Worm (Caenorhabditis elegans) whole organism, L1 larva: Measurements from ENCODE around the gene C49F5.8.

ENCODE experiments used
- aly-2 ChIP-seq: fragments of 150-350 bp; optimal IDR thresholded peaks from 2 replicates; lab custom pipeline; 2014; ENCODE audit warnings: missing biosample characterization, missing genetic modification characterization
- blmp-1 ChIP-seq: fragments of 150-350 bp; optimal IDR thresholded peaks from 2 replicates; lab custom pipeline; 2014; ENCODE audit warnings: missing biosample characterization, missing genetic modification characterization
- ceh-63 ChIP-seq: fragments of 200-800 bp; sonication (Bioruptor generic); optimal IDR thresholded peaks from 2 replicates; lab custom pipeline; 2018; ENCODE audit warnings: mild to moderate bottlenecking, missing genetic modification characterization, missing compliant biosample characterization
- ceh-8 ChIP-seq: fragments of 200-800 bp; sonication (Bioruptor generic); optimal IDR thresholded peaks from 2 replicates; lab custom pipeline; 2018; ENCODE audit warnings: mild to moderate bottlenecking, missing genetic modification characterization, moderate library complexity, missing compliant biosample characterization
- ceh-82 ChIP-seq, 3 experiments: fragments of 150-350 bp in 1 of 3; sonication (generic microtip) in 2 of 3; optimal IDR thresholded peaks; 2 replicates each; lab custom pipeline; 2014 to 2017; ENCODE audit warnings: missing biosample characterization in 3 of 3, missing genetic modification characterization in 3 of 3
- dsc-1 ChIP-seq: sonication (generic microtip); optimal IDR thresholded peaks from 2 replicates; lab custom pipeline; 2016; ENCODE audit warnings: mild to moderate bottlenecking, missing genetic modification characterization, missing compliant biosample characterization
- efl-1 ChIP-seq, 4 experiments: fragments of 150-350 bp; optimal IDR thresholded peaks in 3 of 4; peaks in 1 of 4; 1 replicate in 1 of 4; 2 replicates in 3 of 4; lab custom pipeline; 2014; ENCODE audit warnings: missing biosample characterization in 2 of 4, missing genetic modification characterization in 2 of 4, missing genetic modification reagents in 2 of 4
- efl-3 ChIP-seq: fragments of 200-800 bp; sonication (Bioruptor generic); optimal IDR thresholded peaks from 2 replicates; lab custom pipeline; 2018; ENCODE audit warnings: mild to moderate bottlenecking, missing genetic modification characterization, missing compliant biosample characterization
- egl-13 ChIP-seq: sonication (generic microtip); optimal IDR thresholded peaks from 2 replicates; lab custom pipeline; 2016; ENCODE audit warnings: missing genotype, missing genetic modification reagents, missing genetic modification characterization, missing compliant biosample characterization
- egl-27 ChIP-seq, 2 experiments: fragments of 150-350 bp in 1 of 2; sonication (generic microtip); optimal IDR thresholded peaks; 3 replicates each; lab custom pipeline; 2017 to 2018; ENCODE audit warnings: missing biosample characterization in 2 of 2, missing genetic modification characterization in 2 of 2, missing genetic modification reagents in 2 of 2
- elt-2 ChIP-seq: sonication (generic microtip); optimal IDR thresholded peaks from 2 replicates; lab custom pipeline; 2016; ENCODE audit warnings: missing genetic modification characterization, mild to moderate bottlenecking, inconsistent platforms, missing compliant biosample characterization, missing genetic modification reagents
- elt-3 ChIP-seq, 6 experiments: fragments of 150-350 bp in 1 of 6; sonication (generic microtip); optimal IDR thresholded peaks; 2 replicates each; lab custom pipeline; 2017 to 2018; ENCODE audit warnings: missing biosample characterization in 6 of 6, missing genetic modification characterization in 6 of 6, inconsistent platforms in 1 of 6
- ets-5 ChIP-seq: fragments of 200-800 bp; sonication (Bioruptor generic); IDR thresholded peaks from 2 replicates; pipeline ENCODE4 v1.3.6; 2022; ENCODE audit warnings: missing genetic modification characterization, missing compliant biosample characterization
- fkh-4 ChIP-seq: sonication (generic microtip); optimal IDR thresholded peaks from 2 replicates; lab custom pipeline; 2016; ENCODE audit warnings: missing compliant biosample characterization, missing genetic modification characterization, borderline replicate concordance
- fkh-8 ChIP-seq: sonication (generic microtip); optimal IDR thresholded peaks from 2 replicates; lab custom pipeline; 2016; ENCODE audit warnings: mild to moderate bottlenecking, missing genetic modification characterization, missing compliant biosample characterization
- fos-1 ChIP-seq: fragments of 150-350 bp; optimal IDR thresholded peaks from 2 replicates; lab custom pipeline; 2014; ENCODE audit warnings: missing biosample characterization, missing genetic modification characterization
- grh-1 ChIP-seq: fragments of 200-800 bp; sonication (Bioruptor generic); IDR thresholded peaks from 2 replicates; pipeline ENCODE4 v1.3.6; 2022; ENCODE audit warnings: missing genetic modification reagents, missing genetic modification characterization, missing compliant biosample characterization
- hlh-17 ChIP-seq: fragments of 200-800 bp; sonication (Bioruptor generic); optimal IDR thresholded peaks from 2 replicates; lab custom pipeline; 2018; ENCODE audit warnings: missing genetic modification characterization, mild to moderate bottlenecking, missing compliant biosample characterization, moderate library complexity, borderline replicate concordance
- hpl-2 ChIP-seq: fragments of 150-350 bp; optimal IDR thresholded peaks from 2 replicates; lab custom pipeline; 2014; ENCODE audit warnings: missing biosample characterization, missing genetic modification reagents, missing genetic modification characterization
- irx-1 ChIP-seq: sonication (generic microtip); optimal IDR thresholded peaks from 2 replicates; lab custom pipeline; 2016; ENCODE audit warnings: missing genetic modification characterization, missing compliant biosample characterization
- jun-1 ChIP-seq: fragments of 150-350 bp; optimal IDR thresholded peaks from 2 replicates; lab custom pipeline; 2014; ENCODE audit warnings: missing biosample characterization, missing genetic modification reagents, missing genetic modification characterization
- lin-14 ChIP-seq: fragments of 200-800 bp; sonication (Bioruptor generic); optimal IDR thresholded peaks from 2 replicates; lab custom pipeline; 2018; ENCODE audit warnings: mild to moderate bottlenecking, missing genetic modification characterization, moderate library complexity, missing compliant biosample characterization
- lin-15B ChIP-seq: fragments of 150-350 bp; sonication (generic microtip); optimal IDR thresholded peaks from 3 replicates; lab custom pipeline; 2014; ENCODE audit warnings: missing biosample characterization, missing genetic modification characterization
- lin-35 ChIP-seq, 2 experiments: fragments of 150-350 bp; optimal IDR thresholded peaks; 2 replicates each; lab custom pipeline; 2014; ENCODE audit warnings: missing biosample characterization in 2 of 2, missing genetic modification characterization in 2 of 2, missing genetic modification reagents in 2 of 2
- lin-39 ChIP-seq: fragments of 150-350 bp; optimal IDR thresholded peaks from 2 replicates; lab custom pipeline; 2014; ENCODE audit warnings: missing biosample characterization, missing genetic modification reagents, missing genetic modification characterization
- lir-3 ChIP-seq: sonication (generic microtip); optimal IDR thresholded peaks from 2 replicates; lab custom pipeline; 2016; ENCODE audit warnings: mild to moderate bottlenecking, missing genetic modification characterization, moderate library complexity, missing compliant biosample characterization; ENCODE audit not compliant: poor library complexity
- lsy-2 ChIP-seq, 2 experiments: fragments of 150-350 bp; optimal IDR thresholded peaks; 2 replicates each; lab custom pipeline; 2014; ENCODE audit warnings: missing biosample characterization in 2 of 2, missing genetic modification characterization in 2 of 2
- mef-2 ChIP-seq: fragments of 150-350 bp; optimal IDR thresholded peaks from 2 replicates; lab custom pipeline; 2014; ENCODE audit warnings: missing biosample characterization, missing genetic modification characterization
- mep-1 ChIP-seq: fragments of 150-350 bp; optimal IDR thresholded peaks from 2 replicates; lab custom pipeline; 2014; ENCODE audit warnings: missing biosample characterization, missing genetic modification characterization
- nhr-20 ChIP-seq: sonication (generic microtip); optimal IDR thresholded peaks from 2 replicates; lab custom pipeline; 2016; ENCODE audit warnings: mild to moderate bottlenecking, missing genetic modification characterization, missing compliant biosample characterization
- nhr-71 ChIP-seq: sonication (generic microtip); optimal IDR thresholded peaks from 2 replicates; lab custom pipeline; 2016; ENCODE audit warnings: mild to moderate bottlenecking, missing genetic modification characterization, moderate library complexity, missing compliant biosample characterization
- nhr-77 ChIP-seq: fragments of 150-350 bp; optimal IDR thresholded peaks from 2 replicates; lab custom pipeline; 2014; ENCODE audit warnings: missing biosample characterization, missing genetic modification characterization
- nhr-85 ChIP-seq: sonication (generic microtip); peaks from one replicate; lab custom pipeline; 2016; ENCODE audit warnings: missing genetic modification characterization, inconsistent platforms, missing compliant biosample characterization
- nhr-90 ChIP-seq: sonication (generic microtip); optimal IDR thresholded peaks from 2 replicates; lab custom pipeline; 2016; ENCODE audit warnings: mild to moderate bottlenecking, missing genetic modification characterization, missing compliant biosample characterization; ENCODE audit not compliant: poor library complexity
- pag-3 ChIP-seq: sonication (generic microtip); optimal IDR thresholded peaks from 2 replicates; lab custom pipeline; 2017; ENCODE audit warnings: missing genetic modification characterization, mild to moderate bottlenecking, missing compliant biosample characterization, antibody characterized with exemption, borderline replicate concordance; ENCODE audit not compliant: insufficient read depth
- pax-3 ChIP-seq: fragments of 200-800 bp; sonication (Bioruptor generic); optimal IDR thresholded peaks from 2 replicates; lab custom pipeline; 2018; ENCODE audit warnings: mild to moderate bottlenecking, missing genetic modification characterization, moderate library complexity, missing compliant biosample characterization
- skn-1 ChIP-seq: fragments of 150-350 bp; optimal IDR thresholded peaks from 2 replicates; lab custom pipeline; 2014; ENCODE audit warnings: missing biosample characterization, missing genetic modification characterization
- snpc-4 ChIP-seq: fragments of 150-350 bp; optimal IDR thresholded peaks from 2 replicates; lab custom pipeline; 2014; ENCODE audit warnings: missing biosample characterization, missing genetic modification characterization
- snu-23 ChIP-seq: sonication (generic microtip); optimal IDR thresholded peaks from 2 replicates; lab custom pipeline; 2016; ENCODE audit warnings: missing genetic modification characterization, missing compliant biosample characterization
- sptf-1 ChIP-seq: fragments of 150-350 bp; optimal IDR thresholded peaks from 2 replicates; lab custom pipeline; 2014; ENCODE audit warnings: missing biosample characterization, missing genetic modification characterization
- tlp-1 ChIP-seq: fragments of 150-350 bp; optimal IDR thresholded peaks from 2 replicates; lab custom pipeline; 2014; ENCODE audit warnings: missing biosample characterization, missing genetic modification characterization
- unc-30 ChIP-seq: sonication (generic microtip); optimal IDR thresholded peaks from 2 replicates; lab custom pipeline; 2017; ENCODE audit warnings: missing biosample characterization, missing genetic modification characterization
- unc-86 ChIP-seq: sonication (generic microtip); optimal IDR thresholded peaks from 2 replicates; lab custom pipeline; 2016; ENCODE audit warnings: missing genetic modification characterization, missing compliant biosample characterization
- unc-98 ChIP-seq: fragments of 200-800 bp; sonication (Bioruptor generic); IDR thresholded peaks from 2 replicates; pipeline ENCODE4 v1.3.6; 2022; ENCODE audit warnings: missing genetic modification characterization, missing compliant biosample characterization
- vab-15 ChIP-seq: sonication (generic microtip); optimal IDR thresholded peaks from 2 replicates; lab custom pipeline; 2017; ENCODE audit warnings: missing genotype, mild to moderate bottlenecking, missing genetic modification characterization, missing compliant biosample characterization
- zip-4 ChIP-seq: fragments of 200-800 bp; sonication (Bioruptor generic); optimal IDR thresholded peaks from 2 replicates; lab custom pipeline; 2018; ENCODE audit warnings: mild to moderate bottlenecking, missing genetic modification characterization, moderate library complexity, missing compliant biosample characterization
- ztf-11 ChIP-seq, 2 experiments: sonication (generic microtip); optimal IDR thresholded peaks; 2 replicates each; lab custom pipeline; 2016 to 2017; ENCODE audit warnings: missing genetic modification characterization in 2 of 2, missing biosample characterization in 1 of 2, missing compliant biosample characterization in 1 of 2

The C49F5.8 gene

DNA sequence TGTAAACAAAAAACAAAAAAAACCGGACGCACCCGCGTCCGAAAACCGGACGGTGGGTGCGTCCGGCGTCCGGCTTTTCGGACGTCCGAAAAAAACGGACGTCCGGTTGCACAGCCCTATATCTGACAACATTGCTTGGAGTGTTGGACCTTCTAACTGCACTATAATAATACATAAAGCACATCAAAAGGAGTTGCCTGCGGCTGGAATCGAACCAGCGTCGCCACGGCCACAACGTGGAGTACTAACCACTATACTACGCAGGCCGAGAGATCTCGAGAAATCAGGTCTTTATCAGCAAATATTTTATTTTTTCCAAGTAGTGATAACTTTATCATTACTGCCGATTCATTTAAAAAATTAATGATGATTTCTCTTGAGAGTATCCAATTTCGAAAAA is 33.4 kb downstream of the C49F5.8 start:
- no peak for TF ChIP-seq skn-1 (tag; lab: Kevin White, UChicago)
- TF ChIP-seq egl-27 (tag; optimal IDR thresholded peaks at IDR 0.05; lab: Kevin White, UChicago): no peak
- TF ChIP-seq lin-35 (GFP tag; optimal IDR thresholded peaks at IDR 0.05; lab: Kevin White, UChicago): peak in 1 of 2 experiments; percentile 4
- TF ChIP-seq fkh-4: no peak
- no peak for TF ChIP-seq blmp-1 (tag; lab: Kevin White, UChicago)
- no peak for TF ChIP-seq snu-23
- no peak for TF ChIP-seq vab-15 (tag; lab: Kevin White, UChicago)
- TF ChIP-seq nhr-90 (tag; lab: Kevin White, UChicago): peak; percentile 31
- no peak for TF ChIP-seq lir-3 (tag; lab: Kevin White, UChicago)
- no peak for TF ChIP-seq grh-1
- no peak for TF ChIP-seq efl-1 (optimal IDR thresholded peaks at IDR 0.05; lab: Kevin White, UChicago)
- no peak for TF ChIP-seq efl-1 (GFP tag; optimal IDR thresholded peaks at IDR 0.05 in 1 of 2; lab: Kevin White, UChicago)
- no peak for TF ChIP-seq unc-86 (tag; lab: Kevin White, UChicago)
- no peak for TF ChIP-seq dsc-1
- no peak for TF ChIP-seq fkh-8 (tag; lab: Kevin White, UChicago)
- no peak for TF ChIP-seq unc-98 (GFP tag; lab: Robert Waterston, UW)
- TF ChIP-seq, all 84 proteins: peak for 2

DNA sequence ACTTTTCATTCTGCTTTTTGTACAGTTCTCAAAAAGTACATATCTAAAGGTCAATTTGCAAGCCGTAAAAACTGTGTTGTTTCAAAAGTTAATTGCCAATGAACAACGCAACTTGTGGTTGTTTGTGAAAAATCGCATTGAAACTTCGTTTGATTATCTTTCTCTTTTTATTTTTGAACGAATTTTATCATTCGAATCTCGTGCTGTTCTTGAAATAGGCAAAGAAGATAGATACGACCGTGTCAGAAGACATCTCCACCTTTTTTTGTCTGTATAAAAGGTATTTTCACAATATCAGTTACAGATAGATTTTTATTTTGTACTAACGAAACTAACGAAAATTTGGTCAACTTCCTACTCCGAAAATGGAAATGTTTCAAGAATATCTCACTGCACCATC is 34.5 kb downstream of the C49F5.8 start, which contains the start of gene C49F5.7:
TSS of gene C49F5.7 (plus strand) at position 301 of the 400 bp plus-strand sequence.
- TF ChIP-seq pag-3 (no peak), elt-3 (tag; optimal IDR thresholded peaks at IDR 0.05; lab: Kevin White, UChicago) (peak in 1 of 6 experiments; percentile 33), snu-23 (peak; percentile 3), blmp-1 (tag; lab: Kevin White, UChicago) (peak; percentile 17), lin-15B (tag; lab: Kevin White, UChicago) (no peak), nhr-71 (tag; lab: Kevin White, UChicago) (peak; percentile 4), nhr-85 (tag; lab: Kevin White, UChicago) (peak; percentile 70), snpc-4 (tag; lab: Kevin White, UChicago) (no peak), efl-1 (optimal IDR thresholded peaks at IDR 0.05; lab: Kevin White, UChicago) (no peak), efl-1 (GFP tag; optimal IDR thresholded peaks at IDR 0.05 in 1 of 2; lab: Kevin White, UChicago) (peak in 1 of 2 experiments; percentile 63), nhr-20 (tag; lab: Kevin White, UChicago) (peak; percentile 18), ceh-63 (GFP tag; lab: Kevin White, UChicago) (no peak), lin-14 (GFP tag; lab: Kevin White, UChicago) (peak; percentile 33)

DNA sequence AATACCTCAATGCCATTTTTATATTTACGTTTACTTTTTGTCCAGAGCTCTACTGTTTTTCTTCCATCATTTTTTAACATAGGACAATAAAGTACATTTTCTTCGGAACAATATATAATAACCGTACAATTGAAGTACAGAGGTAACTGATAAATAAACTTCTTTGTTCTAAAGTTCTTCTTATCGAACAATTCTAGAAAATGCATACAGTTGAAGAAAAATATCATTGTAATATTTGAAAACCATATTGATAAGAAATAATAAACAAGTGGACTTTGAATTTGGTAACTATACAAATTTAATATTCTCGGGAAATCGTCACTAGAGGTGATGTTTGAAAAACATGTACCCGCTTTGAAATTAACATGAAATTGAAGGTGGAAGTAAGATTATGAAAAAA is 36.7 kb downstream of the C49F5.8 start:
- TF ChIP-seq elt-2 (tag; lab: Kevin White, UChicago): no peak
- TF ChIP-seq nhr-85 (tag; lab: Kevin White, UChicago): no peak
- no peak for TF ChIP-seq hlh-17
- no peak for TF ChIP-seq fos-1
- TF ChIP-seq nhr-77: no peak
- no peak for TF ChIP-seq pag-3
- no peak for TF ChIP-seq ztf-11 (tag; optimal IDR thresholded peaks at IDR 0.05; lab: Kevin White, UChicago)
- TF ChIP-seq egl-13 (tag; lab: Kevin White, UChicago): no peak
- TF ChIP-seq zip-4 (GFP tag; lab: Kevin White, UChicago): no peak
- TF ChIP-seq lin-15B (tag; lab: Kevin White, UChicago): no peak
- TF ChIP-seq unc-30 (tag; lab: Kevin White, UChicago): no peak
- TF ChIP-seq ceh-8: no peak
- no peak for TF ChIP-seq pax-3 (tag; lab: Kevin White, UChicago)
- TF ChIP-seq mep-1 (tag; lab: Kevin White, UChicago): no peak
- TF ChIP-seq, all 84 proteins: peak for 0

DNA sequence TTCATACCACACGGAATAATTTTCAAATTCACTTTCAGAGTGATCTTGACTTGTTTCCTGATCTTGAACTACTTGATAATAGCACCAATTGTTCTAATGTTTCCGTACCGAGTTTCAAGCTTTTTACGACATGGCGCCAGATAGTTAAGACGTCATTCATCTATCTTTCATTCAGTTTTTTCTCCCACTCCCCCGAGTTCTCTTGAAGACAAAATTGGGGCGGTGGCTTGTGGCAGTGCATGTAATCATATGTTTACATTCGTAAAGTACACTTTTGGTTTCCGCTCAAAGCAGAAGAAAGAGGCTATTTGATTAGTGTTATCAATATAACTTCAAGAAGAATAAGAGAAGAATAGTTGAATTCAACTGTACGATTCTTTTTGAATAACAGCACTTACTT is 39.6 kb downstream of the C49F5.8 start:
- no peak for TF ChIP-seq blmp-1 (tag; lab: Kevin White, UChicago)
- TF ChIP-seq lsy-2 (tag; optimal IDR thresholded peaks at IDR 0.05; lab: Kevin White, UChicago): no peak
- no peak for TF ChIP-seq dsc-1
- no peak for TF ChIP-seq hpl-2 (GFP tag; lab: Kevin White, UChicago)
- no peak for TF ChIP-seq jun-1 (tag; lab: Kevin White, UChicago)
- no peak for TF ChIP-seq lin-39 (tag; lab: Kevin White, UChicago)
- no peak for TF ChIP-seq irx-1 (tag; lab: Kevin White, UChicago)
- TF ChIP-seq tlp-1 (tag; lab: Kevin White, UChicago): no peak
- TF ChIP-seq ceh-82 (tag; optimal IDR thresholded peaks at IDR 0.05; lab: Kevin White, UChicago): no peak
- TF ChIP-seq ztf-11 (tag; optimal IDR thresholded peaks at IDR 0.05; lab: Kevin White, UChicago): no peak
- no peak for TF ChIP-seq lin-14 (GFP tag; lab: Kevin White, UChicago)
- TF ChIP-seq aly-2: no peak
- TF ChIP-seq mef-2: no peak
- no peak for TF ChIP-seq ets-5 (GFP tag; lab: Robert Waterston, UW)
- no peak for TF ChIP-seq efl-3 (GFP tag; lab: Kevin White, UChicago)
- no peak for TF ChIP-seq sptf-1
- TF ChIP-seq unc-86 (tag; lab: Kevin White, UChicago): no peak
